Fruit fly (Drosophila melanogaster) whole organism, embryonic: Measurements from ENCODE around the gene CG15882.

Experiments
- Bdp1 ChIP-seq: fragments of 200-800 bp; sonication (Bioruptor generic); optimal IDR thresholded peaks from 3 replicates; lab custom pipeline; 2016; ENCODE audit warnings: missing biosample characterization, missing genetic modification characterization
- Bteb2 ChIP-seq: fragments of 200-800 bp; sonication (Bioruptor generic); optimal IDR thresholded peaks from 2 replicates; lab custom pipeline; 2016; ENCODE audit warnings: missing biosample characterization, missing genetic modification characterization
- CG10565 ChIP-seq: fragments of 200-800 bp; sonication (Bioruptor generic); optimal IDR thresholded peaks from 3 replicates; lab custom pipeline; 2016; ENCODE audit warnings: missing biosample characterization, mild to moderate bottlenecking, missing genetic modification characterization
- CG11456 ChIP-seq: fragments of 200-800 bp; sonication (Bioruptor generic); IDR thresholded peaks from 3 replicates; pipeline ENCODE4 v1.3.6; 2022; ENCODE audit warnings: missing biosample characterization, missing genetic modification characterization
- CG11560 ChIP-seq: fragments of 200-800 bp; sonication (Bioruptor generic); IDR thresholded peaks from 3 replicates; pipeline ENCODE4 v1.3.6; 2022; ENCODE audit warnings: missing biosample characterization, missing genetic modification characterization
- CG12236 ChIP-seq: fragments of 200-800 bp; sonication (Bioruptor generic); optimal IDR thresholded peaks from 2 replicates; lab custom pipeline; 2016; ENCODE audit warnings: missing biosample characterization, missing genetic modification characterization
- CG14014 ChIP-seq: fragments of 200-800 bp; sonication (Bioruptor generic); IDR thresholded peaks from 2 replicates; pipeline ENCODE4 v1.3.6; 2022; ENCODE audit warnings: missing biosample characterization, missing genetic modification characterization
- CG18262 ChIP-seq: fragments of 200-800 bp; optimal IDR thresholded peaks from 3 replicates; lab custom pipeline; 2019; ENCODE audit warnings: missing biosample characterization, mild to moderate bottlenecking, missing genetic modification characterization, moderate library complexity
- CG30403 ChIP-seq: fragments of 200-800 bp; sonication (Bioruptor generic); optimal IDR thresholded peaks from 3 replicates; lab custom pipeline; 2016; ENCODE audit warnings: missing biosample characterization, missing genetic modification characterization
- CG3726 ChIP-seq: fragments of 200-800 bp; sonication (Bioruptor generic); IDR thresholded peaks from 3 replicates; pipeline ENCODE4, ENCODE4 v1.3.6; 2022; ENCODE audit warnings: missing biosample characterization, missing genetic modification characterization
- CG43689 ChIP-seq: fragments of 200-800 bp; sonication (Bioruptor generic); IDR thresholded peaks from 2 replicates; pipeline ENCODE4 v1.3.6; 2022; ENCODE audit warnings: missing biosample characterization, missing genetic modification characterization
- CG6683 ChIP-seq: fragments of 200-800 bp; sonication (Bioruptor generic); optimal IDR thresholded peaks from 2 replicates; lab custom pipeline; 2017; ENCODE audit warnings: missing biosample characterization, mild to moderate bottlenecking, missing genetic modification characterization, missing genetic modification reagents
- CG6689 ChIP-seq: fragments of 200-800 bp; sonication (Bioruptor generic); IDR thresholded peaks from 2 replicates; pipeline ENCODE4 v1.3.6; 2022; ENCODE audit warnings: missing biosample characterization, missing genetic modification characterization
- CG6813 ChIP-seq: fragments of 200-800 bp; sonication (Bioruptor generic); optimal IDR thresholded peaks from 2 replicates; lab custom pipeline; 2017; ENCODE audit warnings: missing biosample characterization, missing genetic modification characterization, mild to moderate bottlenecking, moderate library complexity, missing genetic modification reagents
- CG7271 ChIP-seq: fragments of 200-800 bp; sonication (Bioruptor generic); optimal IDR thresholded peaks from 2 replicates; lab custom pipeline; 2018; ENCODE audit warnings: missing biosample characterization, mild to moderate bottlenecking, missing genetic modification characterization, moderate library complexity
- CG7786 ChIP-seq: fragments of 200-800 bp; sonication (Bioruptor generic); optimal IDR thresholded peaks from 2 replicates; lab custom pipeline; 2016; ENCODE audit warnings: missing biosample characterization, missing genetic modification characterization
- CG9437 ChIP-seq: fragments of 200-800 bp; sonication (Bioruptor generic); optimal IDR thresholded peaks from 2 replicates; lab custom pipeline; 2018; ENCODE audit warnings: missing biosample characterization, mild to moderate bottlenecking, missing genetic modification characterization
- D19A ChIP-seq: fragments of 200-800 bp; optimal IDR thresholded peaks from 3 replicates; lab custom pipeline; 2019; ENCODE audit warnings: missing biosample characterization, mild to moderate bottlenecking, missing genetic modification characterization, moderate library complexity
- Drgx ChIP-seq: fragments of 200-800 bp; sonication (Bioruptor generic); IDR thresholded peaks from 2 replicates; pipeline ENCODE4 v1.3.6; 2022; ENCODE audit warnings: missing biosample characterization, missing genetic modification characterization
- Gsc ChIP-seq: fragments of 200-800 bp; sonication (Bioruptor generic); IDR thresholded peaks from 2 replicates; pipeline ENCODE4 v1.3.6; 2022; ENCODE audit warnings: missing biosample characterization, missing genetic modification characterization
- Oli ChIP-seq: fragments of 200-800 bp; sonication (Bioruptor generic); optimal IDR thresholded peaks from 2 replicates; lab custom pipeline; 2018; ENCODE audit warnings: missing biosample characterization, mild to moderate bottlenecking, missing genetic modification characterization, moderate library complexity
- Ravus ChIP-seq: fragments of 200-800 bp; sonication (Bioruptor generic); IDR thresholded peaks from 2 replicates; pipeline ENCODE4 v1.3.6; 2022; ENCODE audit warnings: missing biosample characterization, missing genetic modification characterization
- Scr ChIP-seq: fragments of 200-800 bp; sonication (Bioruptor generic); IDR thresholded peaks from 2 replicates; pipeline ENCODE4 v1.3.6; 2022; ENCODE audit warnings: missing biosample characterization, missing genetic modification characterization; ENCODE audit not compliant: partially characterized antibody
- Six4 ChIP-seq: fragments of 200-800 bp; sonication (Bioruptor generic); optimal IDR thresholded peaks from 2 replicates; lab custom pipeline; 2016; ENCODE audit warnings: missing biosample characterization, missing genetic modification characterization
- Sox102F ChIP-seq: fragments of 200-800 bp; sonication (Bioruptor generic); optimal IDR thresholded peaks from 2 replicates; lab custom pipeline; 2018; ENCODE audit warnings: missing biosample characterization, mild to moderate bottlenecking, missing genetic modification characterization, moderate library complexity
- Sry-δ ChIP-seq: fragments of 200-800 bp; sonication (Bioruptor generic); optimal IDR thresholded peaks from 2 replicates; lab custom pipeline; 2016; ENCODE audit warnings: missing biosample characterization, missing genetic modification characterization
- Taf1 ChIP-seq: fragments of 200-800 bp; sonication (Bioruptor generic); IDR thresholded peaks from 2 replicates; pipeline ENCODE4 v1.3.6; 2022; ENCODE audit warnings: missing biosample characterization, missing genetic modification characterization
- Xbp1 ChIP-seq: fragments of 200-800 bp; sonication (Bioruptor generic); optimal IDR thresholded peaks from 3 replicates; lab custom pipeline; 2016; ENCODE audit warnings: missing biosample characterization, mild to moderate bottlenecking, missing genetic modification characterization
- YL-1 ChIP-seq: fragments of 200-800 bp; sonication (Bioruptor generic); optimal IDR thresholded peaks from 3 replicates; lab custom pipeline; 2017; ENCODE audit warnings: missing biosample characterization, mild to moderate bottlenecking, missing genetic modification characterization
- corto ChIP-seq: fragments of 200-800 bp; sonication (Bioruptor generic); optimal IDR thresholded peaks from 2 replicates; lab custom pipeline; 2016; ENCODE audit warnings: missing biosample characterization, mild to moderate bottlenecking, missing genetic modification characterization, moderate library complexity
- dmrt99B ChIP-seq: fragments of 200-800 bp; sonication (Bioruptor generic); optimal IDR thresholded peaks from 2 replicates; lab custom pipeline; 2018; ENCODE audit warnings: missing biosample characterization, mild to moderate bottlenecking, missing genetic modification characterization, moderate library complexity
- ewg ChIP-seq: fragments of 200-800 bp; sonication (Bioruptor generic); optimal IDR thresholded peaks from 3 replicates; lab custom pipeline; 2017; ENCODE audit warnings: mild to moderate bottlenecking, missing biosample characterization, missing genetic modification reagents, missing genetic modification characterization
- exex ChIP-seq: fragments of 200-800 bp; sonication (Bioruptor generic); optimal IDR thresholded peaks from 4 replicates; lab custom pipeline; 2018; ENCODE audit warnings: missing biosample characterization, mild to moderate bottlenecking, missing genetic modification characterization, moderate library complexity
- grau ChIP-seq: fragments of 200-800 bp; optimal IDR thresholded peaks from 3 replicates; lab custom pipeline; 2019; ENCODE audit warnings: missing biosample characterization, mild to moderate bottlenecking, missing genetic modification characterization, moderate library complexity
- gro ChIP-seq: fragments of 200-800 bp; sonication (Bioruptor generic); optimal IDR thresholded peaks from 2 replicates; lab custom pipeline; 2016; ENCODE audit warnings: missing biosample characterization, missing genetic modification characterization
- kah ChIP-seq: fragments of 200-800 bp; sonication (Bioruptor generic); optimal IDR thresholded peaks from 2 replicates; lab custom pipeline; 2018; ENCODE audit warnings: missing biosample characterization, mild to moderate bottlenecking, missing genetic modification characterization
- kni ChIP-seq: fragments of 200-800 bp; sonication (Bioruptor generic); optimal IDR thresholded peaks from 3 replicates; lab custom pipeline; 2017; ENCODE audit warnings: mild to moderate bottlenecking, missing biosample characterization, missing genetic modification reagents, missing genetic modification characterization
- lov ChIP-seq, 2 experiments: fragments of 200-800 bp in 1 of 2; fragments of >200 bp in 1 of 2; sonication (Bioruptor generic) in 1 of 2; IDR thresholded peaks in 1 of 2; optimal IDR thresholded peaks in 1 of 2; 2 replicates in 1 of 2; 3 replicates in 1 of 2; pipeline versions ENCODE4 v1.3.6 to Lab custom; 2017 to 2022; ENCODE audit warnings: missing biosample characterization in 1 of 2, missing genetic modification characterization in 1 of 2
- luna ChIP-seq: fragments of 200-800 bp; sonication (Bioruptor generic); optimal IDR thresholded peaks from 2 replicates; lab custom pipeline; 2016; ENCODE audit warnings: missing biosample characterization, missing genetic modification characterization
- mam ChIP-seq: fragments of 200-800 bp; sonication (Bioruptor generic); optimal IDR thresholded peaks from 3 replicates; lab custom pipeline; 2016; ENCODE audit warnings: missing biosample characterization, missing genetic modification characterization
- oc ChIP-seq: fragments of 200-800 bp; sonication (Bioruptor generic); optimal IDR thresholded peaks from 2 replicates; lab custom pipeline; 2018; ENCODE audit warnings: missing biosample characterization, mild to moderate bottlenecking, missing genetic modification characterization, moderate library complexity
- odd ChIP-seq: fragments of 200-800 bp; sonication (Bioruptor generic); optimal IDR thresholded peaks from 2 replicates; lab custom pipeline; 2017; ENCODE audit warnings: missing biosample characterization, mild to moderate bottlenecking, missing genetic modification characterization
- pho ChIP-seq: fragments of 200-800 bp; sonication (Bioruptor generic); optimal IDR thresholded peaks from 2 replicates; lab custom pipeline; 2016; ENCODE audit warnings: missing biosample characterization, missing genetic modification characterization
- ro ChIP-seq: fragments of 200-800 bp; sonication (Bioruptor generic); IDR thresholded peaks from 2 replicates; pipeline ENCODE4 v1.3.6; 2022; ENCODE audit warnings: missing biosample characterization, missing genetic modification characterization
- row ChIP-seq: fragments of 200-800 bp; sonication (Bioruptor generic); IDR thresholded peaks from 3 replicates; pipeline ENCODE4 v1.3.6; 2022; ENCODE audit warnings: missing biosample characterization, missing genetic modification characterization
- scrt ChIP-seq: fragments of 200-800 bp; sonication (Bioruptor generic); optimal IDR thresholded peaks from 2 replicates; lab custom pipeline; 2018; ENCODE audit warnings: missing biosample characterization, mild to moderate bottlenecking, missing genetic modification characterization, moderate library complexity
- sens ChIP-seq: fragments of 200-800 bp; sonication (Bioruptor generic); peaks from one replicate; lab custom pipeline; 2016; ENCODE audit warnings: missing biosample characterization, missing genetic modification characterization
- tgo ChIP-seq: fragments of 200-800 bp; sonication (Bioruptor generic); IDR thresholded peaks from 3 replicates; pipeline ENCODE4 v1.3.6; 2022; ENCODE audit warnings: missing biosample characterization, missing genetic modification characterization
- tll ChIP-seq, 2 experiments: fragments of 200-800 bp in 1 of 2; fragments of >200 bp in 1 of 2; sonication (Bioruptor generic) in 1 of 2; optimal IDR thresholded peaks; 2 replicates each; lab custom pipeline; 2017 to 2019; ENCODE audit warnings: missing biosample characterization in 2 of 2, missing genetic modification characterization in 2 of 2, mild to moderate bottlenecking in 1 of 2, moderate library complexity in 1 of 2
- tx ChIP-seq: fragments of 200-800 bp; sonication (Bioruptor generic); optimal IDR thresholded peaks from 2 replicates; lab custom pipeline; 2016; ENCODE audit warnings: missing biosample characterization, missing genetic modification characterization
- zf30C ChIP-seq: fragments of 200-800 bp; sonication (Bioruptor generic); optimal IDR thresholded peaks from 3 replicates; lab custom pipeline; 2018; ENCODE audit warnings: missing biosample characterization, mild to moderate bottlenecking, missing genetic modification characterization

The CG15882 gene

dm6 chrX:19146421-19146952, 22.3 kb upstream of the CG15882 start:
- TF ChIP-seq CG11456 (GFP tag; lab: Robert Waterston, UW): no peak
- no peak for TF ChIP-seq odd
- peak; percentile 64 for TF ChIP-seq sens (GFP tag; lab: Kevin White, UChicago)
- TF ChIP-seq Scr (GFP tag; lab: Robert Waterston, UW): no peak
- no peak for TF ChIP-seq Bdp1 (GFP tag; lab: Kevin White, UChicago)
- peak; percentile 25 for TF ChIP-seq Sox102F (GFP tag; lab: Kevin White, UChicago)
- peak; percentile 56 for TF ChIP-seq exex (tag; lab: Kevin White, UChicago)
- TF ChIP-seq CG10565 (GFP tag; lab: Kevin White, UChicago): no peak
- no peak for TF ChIP-seq kni (GFP tag; lab: Kevin White, UChicago)
- peak; percentile 51 for TF ChIP-seq gro (GFP tag; lab: Kevin White, UChicago)
- TF ChIP-seq zf30C (GFP tag; lab: Kevin White, UChicago): no peak
- TF ChIP-seq CG6813 (GFP tag; lab: Kevin White, UChicago): no peak
- peak; percentile 15 for TF ChIP-seq CG7786 (GFP tag; lab: Kevin White, UChicago)
- peak; percentile 12 for TF ChIP-seq CG18262
- no peak for TF ChIP-seq Six4 (GFP tag; lab: Kevin White, UChicago)
- no peak for TF ChIP-seq Gsc (GFP tag; lab: Robert Waterston, UW)
- no peak for TF ChIP-seq corto (GFP tag; lab: Kevin White, UChicago)
- TF ChIP-seq D19A (tag; lab: Kevin White, UChicago): no peak
- no peak for TF ChIP-seq YL-1 (GFP tag; lab: Kevin White, UChicago)
- no peak for TF ChIP-seq CG43689 (GFP tag; lab: Robert Waterston, UW)
- peak; percentile 37 for TF ChIP-seq Bteb2 (GFP tag; lab: Kevin White, UChicago)
- no peak for TF ChIP-seq CG6689
- TF ChIP-seq Ravus (GFP tag; lab: Robert Waterston, UW): no peak
- TF ChIP-seq tx (GFP tag; lab: Kevin White, UChicago): no peak
- TF ChIP-seq CG12236: no peak
- TF ChIP-seq CG30403 (GFP tag; lab: Kevin White, UChicago): peak; percentile 46
- no peak for TF ChIP-seq oc (tag; lab: Kevin White, UChicago)
- TF ChIP-seq CG14014 (GFP tag; lab: Robert Waterston, UW): peak; percentile 67; the same call in 1 of the 2 replicates
- peak; percentile 41 for TF ChIP-seq mam
- peak; percentile 11; the same call in 1 of the 2 replicates for TF ChIP-seq Drgx
- TF ChIP-seq scrt (GFP tag; lab: Kevin White, UChicago): no peak
- TF ChIP-seq Oli (tag; lab: Kevin White, UChicago): peak; percentile 33
- no peak for TF ChIP-seq lov (optimal IDR thresholded peaks at IDR 0.05; lab: Kevin White, UChicago)
- TF ChIP-seq lov (GFP tag; IDR thresholded peaks at IDR 0.05; lab: Robert Waterston, UW): no peak
- no peak for TF ChIP-seq luna
- no peak for TF ChIP-seq ewg
- no peak for TF ChIP-seq CG9437 (GFP tag; lab: Kevin White, UChicago)
- no peak for TF ChIP-seq ro
- no peak for TF ChIP-seq Sry-δ (GFP tag; lab: Kevin White, UChicago)
- peak; percentile 19 for TF ChIP-seq pho (GFP tag; lab: Kevin White, UChicago)
- no peak for TF ChIP-seq Taf1 (GFP tag; lab: Robert Waterston, UW)
- no peak for TF ChIP-seq CG6683 (GFP tag; lab: Kevin White, UChicago)
- no peak for TF ChIP-seq grau (tag; lab: Kevin White, UChicago)
- TF ChIP-seq CG3726 (GFP tag; lab: Robert Waterston, UW): no peak
- no peak for TF ChIP-seq tgo (GFP tag; lab: Robert Waterston, UW)
- no peak for TF ChIP-seq tll (GFP tag; optimal IDR thresholded peaks at IDR 0.05; lab: Kevin White, UChicago)
- peak; percentile 78 for TF ChIP-seq row (GFP tag; lab: Robert Waterston, UW)
- peak; percentile 35 for TF ChIP-seq dmrt99B (tag; lab: Kevin White, UChicago)
- no peak for TF ChIP-seq CG11560 (tag; lab: Robert Waterston, UW)
- no peak for TF ChIP-seq CG7271 (tag; lab: Kevin White, UChicago)
- TF ChIP-seq kah (GFP tag; lab: Kevin White, UChicago): no peak
- peak; percentile 40 for TF ChIP-seq Xbp1 (GFP tag; lab: Kevin White, UChicago)
